Worm (Caenorhabditis elegans) whole organism, L2 larva: Measurements from ENCODE around the gene R01H2.1.
A peak's percentile ranks its signal among the peaks of the same experiment; 100 is the strongest.

ENCODE experiments used
- C34F6.9 ChIP-seq: fragments of 150-350 bp; optimal IDR thresholded peaks from 2 replicates; lab custom pipeline; 2014; ENCODE audit warnings: missing biosample characterization, missing genetic modification characterization
- F13H6.1 ChIP-seq: sonication (generic microtip); optimal IDR thresholded peaks from 2 replicates; lab custom pipeline; 2016; ENCODE audit warnings: missing genetic modification characterization, missing compliant biosample characterization
- R02D3.7 ChIP-seq: fragments of 150-350 bp; optimal IDR thresholded peaks from 2 replicates; lab custom pipeline; 2014; ENCODE audit warnings: missing biosample characterization, missing genetic modification characterization
- alr-1 ChIP-seq: fragments of 150-350 bp; optimal IDR thresholded peaks from 2 replicates; lab custom pipeline; 2014; ENCODE audit warnings: missing biosample characterization, missing genetic modification characterization
- aly-2 ChIP-seq: fragments of 150-350 bp; optimal IDR thresholded peaks from 2 replicates; lab custom pipeline; 2014; ENCODE audit warnings: missing biosample characterization, missing genetic modification characterization
- ama-1 ChIP-seq: fragments of 150-350 bp; optimal IDR thresholded peaks from 2 replicates; lab custom pipeline; 2018; ENCODE audit warnings: inconsistent platforms
- crh-2 ChIP-seq: sonication (generic microtip); optimal IDR thresholded peaks from 2 replicates; lab custom pipeline; 2017; ENCODE audit warnings: missing biosample characterization, missing genetic modification characterization
- dmd-4 ChIP-seq: sonication (generic microtip); optimal IDR thresholded peaks from 2 replicates; lab custom pipeline; 2017; ENCODE audit warnings: missing biosample characterization, missing genetic modification characterization
- egl-27 ChIP-seq: sonication (generic microtip); optimal IDR thresholded peaks from 3 replicates; lab custom pipeline; 2017; ENCODE audit warnings: missing biosample characterization, missing genetic modification reagents, missing genetic modification characterization
- elt-1 ChIP-seq: fragments of 150-350 bp; optimal IDR thresholded peaks from 2 replicates; lab custom pipeline; 2014; ENCODE audit warnings: missing biosample characterization, missing genetic modification characterization
- elt-3 ChIP-seq: sonication (generic microtip); optimal IDR thresholded peaks from 2 replicates; lab custom pipeline; 2017; ENCODE audit warnings: missing biosample characterization, missing genetic modification characterization
- fos-1 ChIP-seq: fragments of 150-350 bp; optimal IDR thresholded peaks from 2 replicates; lab custom pipeline; 2014; ENCODE audit warnings: missing biosample characterization, missing genetic modification characterization
- gmeb-1 ChIP-seq: fragments of 150-350 bp; optimal IDR thresholded peaks from 2 replicates; lab custom pipeline; 2014; ENCODE audit warnings: missing biosample characterization, missing genetic modification characterization
- lin-11 ChIP-seq: fragments of 150-350 bp; sonication (generic microtip); optimal IDR thresholded peaks from 2 replicates; lab custom pipeline; 2014; ENCODE audit warnings: missing biosample characterization, missing genetic modification characterization, inconsistent platforms, mixed read lengths
- lin-39 ChIP-seq: fragments of 150-350 bp; optimal IDR thresholded peaks from 2 replicates; lab custom pipeline; 2014; ENCODE audit warnings: missing biosample characterization, missing genetic modification reagents, missing genetic modification characterization
- lsy-2 ChIP-seq, 2 experiments: fragments of 150-350 bp in 1 of 2; sonication (generic microtip) in 1 of 2; optimal IDR thresholded peaks; 2 replicates each; lab custom pipeline; 2014 to 2017; ENCODE audit warnings: missing biosample characterization in 2 of 2, missing genetic modification characterization in 2 of 2
- mdl-1 ChIP-seq, 2 experiments: fragments of 150-350 bp in 1 of 2; sonication (generic microtip) in 1 of 2; optimal IDR thresholded peaks; 2 replicates each; lab custom pipeline; 2017; ENCODE audit warnings: missing biosample characterization in 2 of 2, missing genetic modification characterization in 2 of 2
- nhr-11 ChIP-seq: fragments of 150-350 bp; optimal IDR thresholded peaks from 2 replicates; lab custom pipeline; 2014; ENCODE audit warnings: missing biosample characterization, missing genetic modification characterization
- nhr-12 ChIP-seq: fragments of 150-350 bp; optimal IDR thresholded peaks from 2 replicates; lab custom pipeline; 2014; ENCODE audit warnings: missing biosample characterization, missing genetic modification characterization
- nhr-129 ChIP-seq: fragments of 150-350 bp; optimal IDR thresholded peaks from 2 replicates; lab custom pipeline; 2014; ENCODE audit warnings: missing biosample characterization, missing genetic modification characterization
- nhr-21 ChIP-seq: fragments of 150-350 bp; optimal IDR thresholded peaks from 2 replicates; lab custom pipeline; 2014; ENCODE audit warnings: missing biosample characterization, missing genetic modification characterization
- nhr-23 ChIP-seq: fragments of 150-350 bp; optimal IDR thresholded peaks from 2 replicates; lab custom pipeline; 2014; ENCODE audit warnings: missing biosample characterization, missing genetic modification reagents, missing genetic modification characterization
- nhr-237 ChIP-seq: fragments of 150-350 bp; optimal IDR thresholded peaks from 2 replicates; lab custom pipeline; 2014; ENCODE audit warnings: missing biosample characterization, missing genetic modification characterization
- nhr-6 ChIP-seq: fragments of 150-350 bp; optimal IDR thresholded peaks from 2 replicates; lab custom pipeline; 2014; ENCODE audit warnings: missing biosample characterization, missing genetic modification characterization
- peb-1 ChIP-seq: fragments of 150-350 bp; optimal IDR thresholded peaks from 2 replicates; lab custom pipeline; 2014; ENCODE audit warnings: missing biosample characterization, missing genetic modification characterization
- sem-4 ChIP-seq: fragments of 150-350 bp; optimal IDR thresholded peaks from 2 replicates; lab custom pipeline; 2014; ENCODE audit warnings: missing biosample characterization, missing genetic modification reagents, missing genetic modification characterization
- skn-1 ChIP-seq: sonication (generic microtip); optimal IDR thresholded peaks from 2 replicates; lab custom pipeline; 2017; ENCODE audit warnings: missing biosample characterization, missing genetic modification characterization
- sma-3 ChIP-seq: sonication (generic microtip); optimal IDR thresholded peaks from 2 replicates; lab custom pipeline; 2016; ENCODE audit warnings: missing genetic modification reagents, missing genetic modification characterization, missing compliant biosample characterization
- sma-9 ChIP-seq, 2 experiments: fragments of 150-350 bp in 1 of 2; sonication (generic microtip) in 1 of 2; optimal IDR thresholded peaks; 2 replicates each; lab custom pipeline; 2014 to 2016; ENCODE audit warnings: missing genetic modification characterization in 2 of 2, mild to moderate bottlenecking in 1 of 2, missing biosample characterization in 1 of 2, missing compliant biosample characterization in 1 of 2, missing genetic modification reagents in 1 of 2, moderate library complexity in 1 of 2
- unc-39 ChIP-seq: fragments of 150-350 bp; optimal IDR thresholded peaks from 2 replicates; lab custom pipeline; 2014; ENCODE audit warnings: missing biosample characterization, missing genetic modification characterization
- unc-55 ChIP-seq: fragments of 150-350 bp; sonication (generic microtip); optimal IDR thresholded peaks from 3 replicates; lab custom pipeline; 2014; ENCODE audit warnings: missing biosample characterization, missing genetic modification reagents, missing genetic modification characterization
- unc-62 ChIP-seq: fragments of 150-350 bp; optimal IDR thresholded peaks from 2 replicates; lab custom pipeline; 2014; ENCODE audit warnings: missing biosample characterization, missing genetic modification reagents, missing genetic modification characterization
- zag-1 ChIP-seq: fragments of 150-350 bp; optimal IDR thresholded peaks from 2 replicates; lab custom pipeline; 2014; ENCODE audit warnings: missing biosample characterization, missing genetic modification characterization
- ztf-1 ChIP-seq: fragments of 200-800 bp; sonication (Bioruptor generic); conservative IDR thresholded peaks from 2 replicates; pipeline ENCODE4 v1.3.6; 2022; ENCODE audit warnings: missing genetic modification characterization, missing compliant biosample characterization
- ztf-11 ChIP-seq: sonication (generic microtip); optimal IDR thresholded peaks from 2 replicates; lab custom pipeline; 2017; ENCODE audit warnings: missing biosample characterization, missing genetic modification characterization
- ztf-4 ChIP-seq: fragments of 150-350 bp; optimal IDR thresholded peaks from 2 replicates; lab custom pipeline; 2014; ENCODE audit warnings: missing biosample characterization, missing genetic modification characterization

Gene R01H2.1

DNA sequence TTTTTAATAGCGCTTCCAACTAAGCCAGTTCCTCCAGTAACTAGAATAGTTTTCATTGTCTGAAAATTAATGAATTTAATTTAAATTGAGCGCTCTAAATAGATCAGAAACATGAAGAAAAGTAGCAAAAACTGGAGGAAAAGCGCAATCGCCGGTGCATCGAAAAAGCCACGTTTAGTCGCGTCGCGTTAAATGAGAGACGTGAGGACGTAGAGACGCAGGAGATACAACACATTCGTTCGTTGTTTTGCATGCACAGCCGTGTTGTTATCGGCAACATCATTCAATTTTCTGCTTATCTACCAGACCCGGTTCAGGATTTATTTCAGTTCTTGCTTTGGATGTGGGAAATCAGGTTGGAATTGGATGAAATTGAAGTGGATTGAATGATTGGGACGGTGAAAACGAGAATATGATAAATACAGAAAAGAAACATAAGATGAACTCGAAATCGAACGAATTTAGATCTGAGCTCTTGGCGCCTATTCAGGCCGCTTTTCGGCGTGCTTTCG is 4.8 kb downstream of the R01H2.1 start, which contains the start of gene ger-1:
ger-1 (minus strand) TSS at position 93 of the 512 bp plus-strand sequence.
- no peak for TF ChIP-seq F13H6.1
- TF ChIP-seq nhr-11 (tag; lab: Kevin White, UChicago): no peak
- no peak for TF ChIP-seq zag-1 (tag; lab: Kevin White, UChicago)
- no peak for TF ChIP-seq lin-39
- no peak for TF ChIP-seq unc-39 (tag; lab: Kevin White, UChicago)
- no peak for TF ChIP-seq nhr-129 (tag; lab: Kevin White, UChicago)
- TF ChIP-seq sma-3 (GFP tag; lab: Kevin White, UChicago): no peak
- no peak for TF ChIP-seq ztf-4 (tag; lab: Kevin White, UChicago)
- no peak for TF ChIP-seq egl-27 (tag; lab: Kevin White, UChicago)
- no peak for TF ChIP-seq peb-1 (tag; lab: Kevin White, UChicago)
- no peak for TF ChIP-seq ama-1 (lab: Kevin White, UChicago)
- no peak for TF ChIP-seq ztf-1 (GFP tag; lab: Robert Waterston, UW)
- no peak for TF ChIP-seq elt-3
- no peak for TF ChIP-seq C34F6.9 (tag; lab: Kevin White, UChicago)
- no peak for TF ChIP-seq nhr-6 (tag; lab: Kevin White, UChicago)
- TF ChIP-seq R02D3.7 (tag; lab: Kevin White, UChicago): no peak
- TF ChIP-seq alr-1 (tag; lab: Kevin White, UChicago): no peak

DNA sequence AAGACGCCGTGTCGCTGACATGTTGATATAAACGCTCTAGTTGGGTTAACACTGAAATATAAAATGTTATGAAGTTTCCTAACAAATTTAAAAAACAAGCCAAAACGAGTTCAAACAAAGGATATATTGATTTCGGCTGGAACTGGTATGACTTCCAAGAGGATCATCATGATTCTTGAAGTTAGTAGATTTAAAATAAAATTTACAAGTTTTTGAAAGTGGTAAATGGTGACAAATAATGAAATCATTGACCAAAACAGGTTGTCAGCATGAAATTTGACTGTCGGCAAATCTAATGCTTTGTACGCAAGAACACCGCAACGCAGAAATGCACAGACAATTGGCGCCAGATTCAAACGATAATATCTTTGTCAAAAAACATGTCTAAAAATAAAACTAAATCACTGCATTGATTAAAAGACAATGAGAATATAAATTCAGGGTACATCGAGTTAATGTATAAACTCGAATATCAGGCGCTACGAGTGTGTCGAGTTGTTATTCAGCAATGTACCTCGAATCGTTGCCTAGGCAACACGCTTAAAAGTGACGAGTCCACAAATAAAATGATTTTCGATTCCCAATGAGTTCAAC is 5.9 kb downstream of the R01H2.1 start, which contains the start of the genes ubc-18 and R01H2.8:
ubc-18 (minus strand) TSS at position 51 of the 594 bp plus-strand sequence.
R01H2.8 (plus strand) TSS at position 544 of the 594 bp plus-strand sequence.
- TF ChIP-seq crh-2 (tag; lab: Kevin White, UChicago) (peak; percentile 41), C34F6.9 (tag; lab: Kevin White, UChicago) (peak; percentile 65), unc-55 (GFP tag; lab: Kevin White, UChicago) (peak; percentile 56), sma-3 (GFP tag; lab: Kevin White, UChicago) (no peak), egl-27 (tag; lab: Kevin White, UChicago) (peak; percentile 17), nhr-23 (tag; lab: Kevin White, UChicago) (no peak), gmeb-1 (tag; lab: Kevin White, UChicago) (peak; percentile 88), nhr-129 (tag; lab: Kevin White, UChicago) (peak; percentile 68), aly-2 (tag; lab: Kevin White, UChicago) (no peak), mdl-1 (tag; optimal IDR thresholded peaks at IDR 0.05; lab: Kevin White, UChicago) (no peak), sma-9 (GFP tag; optimal IDR thresholded peaks at IDR 0.05; lab: Kevin White, UChicago) (peak; percentile 6), sma-9 (tag; optimal IDR thresholded peaks at IDR 0.05; lab: Kevin White, UChicago) (no peak), dmd-4 (tag; lab: Kevin White, UChicago) (no peak), lsy-2 (tag; optimal IDR thresholded peaks at IDR 0.05; lab: Kevin White, UChicago) (peak in 1 of 2 experiments; percentile 68)

DNA sequence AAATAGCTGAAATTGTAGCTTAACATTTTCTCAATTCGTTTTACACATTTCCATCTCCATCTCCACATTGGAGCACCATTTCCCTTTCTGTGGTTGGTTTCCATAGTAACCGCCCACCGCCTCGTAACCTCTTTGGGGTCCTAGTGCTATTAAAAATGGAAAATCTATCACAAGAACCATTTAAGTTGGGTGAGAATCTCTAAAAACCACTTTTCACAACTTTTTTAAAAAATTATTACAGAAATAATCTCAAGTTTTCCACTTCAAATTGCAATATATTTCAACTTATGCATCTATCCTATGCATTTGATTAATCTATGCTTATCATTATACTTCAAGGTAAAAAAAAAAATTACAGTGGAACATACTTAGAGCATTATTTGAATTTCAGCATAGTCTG is 7.3 kb downstream of the R01H2.1 start, which contains the start of gene tmem-17:
tmem-17 (plus strand) TSS at position 301 of the 400 bp plus-strand sequence.
- TF ChIP-seq unc-55 (GFP tag; lab: Kevin White, UChicago) (no peak), nhr-12 (tag; lab: Kevin White, UChicago) (no peak), gmeb-1 (tag; lab: Kevin White, UChicago) (no peak), elt-1 (tag; lab: Kevin White, UChicago) (no peak), skn-1 (no peak), nhr-21 (tag; lab: Kevin White, UChicago) (no peak), nhr-237 (tag; lab: Kevin White, UChicago) (no peak), ztf-4 (tag; lab: Kevin White, UChicago) (no peak), aly-2 (tag; lab: Kevin White, UChicago) (no peak), fos-1 (no peak), lin-11 (tag; lab: Kevin White, UChicago) (no peak), unc-62 (GFP tag; lab: Kevin White, UChicago) (no peak), lin-39 (no peak), R02D3.7 (tag; lab: Kevin White, UChicago) (no peak), nhr-6 (tag; lab: Kevin White, UChicago) (no peak), C34F6.9 (tag; lab: Kevin White, UChicago) (no peak), unc-39 (tag; lab: Kevin White, UChicago) (no peak)
- TF ChIP-seq, all 48 proteins: peak for 0

DNA sequence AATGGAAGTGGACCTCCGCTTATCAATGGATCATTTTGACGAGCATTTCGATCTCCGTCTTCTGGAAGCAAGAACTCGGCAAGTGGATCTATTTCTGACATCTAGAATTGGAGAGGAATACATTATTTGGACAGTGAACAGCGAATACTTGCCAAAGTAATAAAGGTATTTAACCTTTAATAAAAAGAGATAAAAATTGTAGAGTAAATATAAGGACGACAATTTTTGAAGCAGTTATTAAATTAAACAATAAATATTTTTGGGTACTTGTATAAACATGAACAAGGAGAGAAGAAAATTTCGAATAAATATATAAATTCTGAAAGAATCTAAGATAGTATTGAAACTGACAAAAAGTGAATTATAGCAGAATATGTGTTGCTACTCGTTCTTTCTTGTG is 9.8 kb downstream of the R01H2.1 start, which contains the start of gene lin-37:
lin-37 (minus strand) TSS at position 101 of the 400 bp plus-strand sequence.
- TF ChIP-seq skn-1 (no peak), lin-11 (tag; lab: Kevin White, UChicago) (no peak), sem-4 (tag; lab: Kevin White, UChicago) (no peak), peb-1 (tag; lab: Kevin White, UChicago) (no peak), elt-3 (no peak), zag-1 (tag; lab: Kevin White, UChicago) (no peak), ztf-11 (tag; lab: Kevin White, UChicago) (no peak), sma-3 (GFP tag; lab: Kevin White, UChicago) (no peak), C34F6.9 (tag; lab: Kevin White, UChicago) (no peak), mdl-1 (tag; optimal IDR thresholded peaks at IDR 0.05; lab: Kevin White, UChicago) (no peak), nhr-237 (tag; lab: Kevin White, UChicago) (no peak), elt-1 (tag; lab: Kevin White, UChicago) (no peak)
